Fruit fly (Drosophila melanogaster) whole organism, adult: ENCODE measurements around the gene timeout.

Experiments used
- CG11617 ChIP-seq: fragments of 200-800 bp; sonication (Bioruptor generic); optimal IDR thresholded peaks from 2 replicates; lab custom pipeline; 2017; ENCODE audit warnings: mild to moderate bottlenecking, missing biosample characterization, missing genetic modification reagents, missing genetic modification characterization
- CG12768 ChIP-seq: fragments of 200-800 bp; sonication (Bioruptor generic); optimal IDR thresholded peaks from 2 replicates; lab custom pipeline; 2017; ENCODE audit warnings: missing biosample characterization, missing genetic modification characterization, mild to moderate bottlenecking, moderate library complexity, missing genetic modification reagents
- CG14711 ChIP-seq: fragments of 200-800 bp; sonication (Bioruptor generic); optimal IDR thresholded peaks from 2 replicates; lab custom pipeline; 2018; ENCODE audit warnings: missing biosample characterization, mild to moderate bottlenecking, missing genetic modification characterization, moderate library complexity
- CG1620 ChIP-seq: fragments of 200-800 bp; sonication (Bioruptor generic); optimal IDR thresholded peaks from 2 replicates; lab custom pipeline; 2016; ENCODE audit warnings: missing biosample characterization, missing genetic modification characterization
- CG33017 ChIP-seq: fragments of 200-800 bp; sonication (Bioruptor generic); optimal IDR thresholded peaks from 2 replicates; lab custom pipeline; 2018; ENCODE audit warnings: missing biosample characterization, mild to moderate bottlenecking, missing genetic modification characterization, moderate library complexity
- CG5204 ChIP-seq: fragments of 200-800 bp; sonication (Bioruptor generic); optimal IDR thresholded peaks from 2 replicates; lab custom pipeline; 2016; ENCODE audit warnings: missing biosample characterization, missing genetic modification characterization
- CG7045 ChIP-seq: fragments of 200-800 bp; sonication (Bioruptor generic); optimal IDR thresholded peaks from 2 replicates; lab custom pipeline; 2017; ENCODE audit warnings: missing biosample characterization, mild to moderate bottlenecking, missing genetic modification characterization
- CG7101 ChIP-seq: fragments of 200-800 bp; sonication (Bioruptor generic); optimal IDR thresholded peaks from 2 replicates; lab custom pipeline; 2018; ENCODE audit warnings: missing biosample characterization, mild to moderate bottlenecking, missing genetic modification characterization, moderate library complexity
- Clk ChIP-seq: fragments of 200-800 bp; sonication (Bioruptor generic); optimal IDR thresholded peaks from 2 replicates; lab custom pipeline; 2017; ENCODE audit warnings: missing biosample characterization, missing genetic modification characterization
- Crg-1 ChIP-seq: fragments of 200-800 bp; sonication (Bioruptor generic); optimal IDR thresholded peaks from 2 replicates; lab custom pipeline; 2016; ENCODE audit warnings: missing biosample characterization, missing genetic modification characterization
- Hr96 ChIP-seq: fragments of 200-800 bp; sonication (Bioruptor generic); optimal IDR thresholded peaks from 2 replicates; lab custom pipeline; 2016; ENCODE audit warnings: missing biosample characterization, missing genetic modification characterization
- Mnt ChIP-seq: fragments of 200-800 bp; sonication (Bioruptor generic); optimal IDR thresholded peaks from 2 replicates; lab custom pipeline; 2016; ENCODE audit warnings: missing biosample characterization, mild to moderate bottlenecking, missing genetic modification characterization
- bab1 ChIP-seq: fragments of 200-800 bp; sonication (Bioruptor generic); optimal IDR thresholded peaks from 3 replicates; lab custom pipeline; 2019; ENCODE audit warnings: missing biosample characterization, mild to moderate bottlenecking, missing genetic modification characterization, moderate library complexity
- cic ChIP-seq: fragments of 200-800 bp; sonication (Bioruptor generic); optimal IDR thresholded peaks from 2 replicates; lab custom pipeline; 2017; ENCODE audit warnings: missing biosample characterization, mild to moderate bottlenecking, missing genetic modification characterization, moderate library complexity
- cnc ChIP-seq, 2 experiments: fragments of >200 bp; optimal IDR thresholded peaks; 2 replicates each; lab custom pipeline; 2017
- kay ChIP-seq: fragments of 200-800 bp; sonication (Bioruptor generic); peaks from one replicate; lab custom pipeline; 2016; ENCODE audit warnings: missing biosample characterization, missing genetic modification characterization, borderline replicate concordance
- ovo ChIP-seq: fragments of 200-800 bp; sonication (Bioruptor generic); optimal IDR thresholded peaks from 2 replicates; lab custom pipeline; 2016; ENCODE audit warnings: missing biosample characterization, missing genetic modification characterization
- pad ChIP-seq: fragments of 200-800 bp; sonication (Bioruptor generic); optimal IDR thresholded peaks from 3 replicates; lab custom pipeline; 2017; ENCODE audit warnings: missing biosample characterization, missing genetic modification characterization, mild to moderate bottlenecking, moderate library complexity, missing genetic modification reagents
- tj ChIP-seq: fragments of 200-800 bp; sonication (Bioruptor generic); optimal IDR thresholded peaks from 3 replicates; lab custom pipeline; 2017; ENCODE audit warnings: missing biosample characterization, mild to moderate bottlenecking, missing genetic modification characterization, moderate library complexity
- toe ChIP-seq: fragments of 200-800 bp; sonication (Bioruptor generic); optimal IDR thresholded peaks from 2 replicates; lab custom pipeline; 2016; ENCODE audit warnings: missing biosample characterization, missing genetic modification characterization

Gene timeout

dm6 chr3R:13088395-13088794, at the start of gene timeout:
TSS of gene timeout (plus strand) at chr3R:13088651.
- no peak for TF ChIP-seq CG14711 (tag; lab: Kevin White, UChicago)
- peak; percentile 87 for TF ChIP-seq bab1 (GFP tag; lab: Kevin White, UChicago)

dm6 chr3R:13039037-13039583, 49.3 kb upstream of the timeout start:
- TF ChIP-seq CG5204 (GFP tag; lab: Kevin White, UChicago), result no peak
- TF ChIP-seq tj (GFP tag; lab: Kevin White, UChicago), result no peak
- TF ChIP-seq kay (GFP tag; lab: Kevin White, UChicago), result no peak
- TF ChIP-seq CG1620 (GFP tag; lab: Kevin White, UChicago), result no peak
- no peak for TF ChIP-seq Mnt (GFP tag; lab: Kevin White, UChicago)
- no peak for TF ChIP-seq CG12768 (GFP tag; lab: Kevin White, UChicago)

dm6 chr3R:13041750-13042149, 46.7 kb upstream of the timeout start, which contains the start of gene CG11670:
TSS of gene CG11670 (plus strand) at chr3R:13042050.
- no peak for TF ChIP-seq CG1620 (GFP tag; lab: Kevin White, UChicago)
- TF ChIP-seq CG33017, result no peak
- no peak for TF ChIP-seq CG11617 (GFP tag; lab: Kevin White, UChicago)
- no peak for TF ChIP-seq CG7101 (tag; lab: Kevin White, UChicago)
- TF ChIP-seq ovo (GFP tag; lab: Kevin White, UChicago), result no peak
- no peak for TF ChIP-seq tj (GFP tag; lab: Kevin White, UChicago)
- no peak for TF ChIP-seq cic
- TF ChIP-seq CG14711 (tag; lab: Kevin White, UChicago), result no peak
- no peak for TF ChIP-seq CG5204 (GFP tag; lab: Kevin White, UChicago)
- no peak for TF ChIP-seq toe (GFP tag; lab: Kevin White, UChicago)
- no peak for TF ChIP-seq kay (GFP tag; lab: Kevin White, UChicago)

- TF ChIP-seq pad (peak; percentile 63), Clk (no peak), ovo (GFP tag; lab: Kevin White, UChicago) (peak; percentile 20)
Measured at dm6 chr3R:13042258-13043032, 46.0 kb upstream of the timeout start, which contains the start of gene snk. TSS of gene snk (minus strand) at chr3R:13042770.

dm6 chr3R:13043857-13044256, 44.6 kb upstream of the timeout start, which contains the start of gene CG45122:
TSS of gene CG45122 (plus strand) at chr3R:13044157.
- TF ChIP-seq CG7101 (tag; lab: Kevin White, UChicago) (no peak), tj (GFP tag; lab: Kevin White, UChicago) (no peak), CG7045 (GFP tag; lab: Kevin White, UChicago) (no peak), Clk (no peak), CG33017 (no peak), Mnt (GFP tag; lab: Kevin White, UChicago) (no peak), cic (no peak), CG1620 (GFP tag; lab: Kevin White, UChicago) (no peak), CG11617 (GFP tag; lab: Kevin White, UChicago) (no peak)

dm6 chr3R:13044459-13044858, 44.0 kb upstream of the timeout start, which contains the start of gene Hsc70-2:
TSS of gene Hsc70-2 (plus strand) at chr3R:13044759.
- TF ChIP-seq pad (no peak), tj (GFP tag; lab: Kevin White, UChicago) (no peak), Hr96 (GFP tag; lab: Kevin White, UChicago) (no peak), CG33017 (no peak), Clk (no peak), CG14711 (tag; lab: Kevin White, UChicago) (no peak), cnc (optimal IDR thresholded peaks at IDR 0.05; lab: Kevin White, UChicago) (no peak), CG12768 (GFP tag; lab: Kevin White, UChicago) (no peak), CG1620 (GFP tag; lab: Kevin White, UChicago) (no peak), toe (GFP tag; lab: Kevin White, UChicago) (no peak), CG11617 (GFP tag; lab: Kevin White, UChicago) (no peak), ovo (GFP tag; lab: Kevin White, UChicago) (no peak), CG5204 (GFP tag; lab: Kevin White, UChicago) (no peak), kay (GFP tag; lab: Kevin White, UChicago) (no peak), CG7101 (tag; lab: Kevin White, UChicago) (no peak), bab1 (GFP tag; lab: Kevin White, UChicago) (no peak), Mnt (GFP tag; lab: Kevin White, UChicago) (no peak), CG7045 (GFP tag; lab: Kevin White, UChicago) (no peak)

dm6 chr3R:13047431-13047830, 41.0 kb upstream of the timeout start, which contains the start of gene CG31157:
TSS of gene CG31157 (plus strand) at chr3R:13047731.
- TF ChIP-seq Clk, result no peak
- no peak for TF ChIP-seq toe (GFP tag; lab: Kevin White, UChicago)
- TF ChIP-seq CG1620 (GFP tag; lab: Kevin White, UChicago), result no peak
- no peak for TF ChIP-seq tj (GFP tag; lab: Kevin White, UChicago)
- TF ChIP-seq Hr96 (GFP tag; lab: Kevin White, UChicago), result no peak
- no peak for TF ChIP-seq CG33017
- TF ChIP-seq Crg-1 (GFP tag; lab: Kevin White, UChicago), result no peak
- TF ChIP-seq cnc (optimal IDR thresholded peaks at IDR 0.05; lab: Kevin White, UChicago), result no peak
